Fruit fly (Drosophila melanogaster) whole organism, pupa: ENCODE data around the gene Naa20B.

ENCODE experiments used
- CG10348 ChIP-seq: fragments of 200-800 bp; sonication (Bioruptor generic); IDR thresholded peaks from 2 replicates; pipeline ENCODE4 v1.3.6; 2022; ENCODE audit warnings: missing biosample characterization, missing genetic modification characterization
- CG14655 ChIP-seq: fragments of 200-800 bp; sonication (Bioruptor generic); optimal IDR thresholded peaks from 3 replicates; lab custom pipeline; 2017; ENCODE audit warnings: mild to moderate bottlenecking, missing biosample characterization, missing genetic modification reagents, missing genetic modification characterization
- CG8301 ChIP-seq: fragments of 200-800 bp; sonication (Bioruptor generic); optimal IDR thresholded peaks from 2 replicates; lab custom pipeline; 2018; ENCODE audit warnings: missing biosample characterization, mild to moderate bottlenecking, missing genetic modification characterization
- EcR ChIP-seq: fragments of 200-800 bp; sonication (Bioruptor generic); optimal IDR thresholded peaks from 3 replicates; lab custom pipeline; 2019; ENCODE audit warnings: missing biosample characterization, missing genetic modification characterization, mild to moderate bottlenecking, moderate library complexity, missing genetic modification reagents
- Ets98B ChIP-seq: fragments of 200-800 bp; sonication (Bioruptor generic); IDR thresholded peaks from 2 replicates; pipeline ENCODE4 v1.3.6; 2022; ENCODE audit warnings: missing biosample characterization, missing genetic modification characterization
- Pif1A ChIP-seq: fragments of 200-800 bp; sonication (Bioruptor generic); optimal IDR thresholded peaks from 3 replicates; lab custom pipeline; 2016; ENCODE audit warnings: missing biosample characterization, missing genetic modification characterization
- Pif1B ChIP-seq: fragments of 200-800 bp; sonication (Bioruptor generic); optimal IDR thresholded peaks from 3 replicates; lab custom pipeline; 2016; ENCODE audit warnings: missing biosample characterization, missing genetic modification characterization
- Snoo ChIP-seq: fragments of 200-800 bp; sonication (Bioruptor generic); optimal IDR thresholded peaks from 3 replicates; lab custom pipeline; 2017; ENCODE audit warnings: missing biosample characterization, mild to moderate bottlenecking, missing genetic modification characterization, inconsistent platforms
- fd96Ca ChIP-seq: fragments of 200-800 bp; sonication (Bioruptor generic); IDR thresholded peaks from 3 replicates; pipeline ENCODE4 v1.3.6; 2022; ENCODE audit warnings: missing biosample characterization, missing genetic modification characterization
- rn ChIP-seq: fragments of 200-800 bp; sonication (Bioruptor generic); IDR thresholded peaks from 2 replicates; pipeline ENCODE4 v1.3.6; 2022; ENCODE audit warnings: missing biosample characterization, missing genetic modification characterization

DNA sequence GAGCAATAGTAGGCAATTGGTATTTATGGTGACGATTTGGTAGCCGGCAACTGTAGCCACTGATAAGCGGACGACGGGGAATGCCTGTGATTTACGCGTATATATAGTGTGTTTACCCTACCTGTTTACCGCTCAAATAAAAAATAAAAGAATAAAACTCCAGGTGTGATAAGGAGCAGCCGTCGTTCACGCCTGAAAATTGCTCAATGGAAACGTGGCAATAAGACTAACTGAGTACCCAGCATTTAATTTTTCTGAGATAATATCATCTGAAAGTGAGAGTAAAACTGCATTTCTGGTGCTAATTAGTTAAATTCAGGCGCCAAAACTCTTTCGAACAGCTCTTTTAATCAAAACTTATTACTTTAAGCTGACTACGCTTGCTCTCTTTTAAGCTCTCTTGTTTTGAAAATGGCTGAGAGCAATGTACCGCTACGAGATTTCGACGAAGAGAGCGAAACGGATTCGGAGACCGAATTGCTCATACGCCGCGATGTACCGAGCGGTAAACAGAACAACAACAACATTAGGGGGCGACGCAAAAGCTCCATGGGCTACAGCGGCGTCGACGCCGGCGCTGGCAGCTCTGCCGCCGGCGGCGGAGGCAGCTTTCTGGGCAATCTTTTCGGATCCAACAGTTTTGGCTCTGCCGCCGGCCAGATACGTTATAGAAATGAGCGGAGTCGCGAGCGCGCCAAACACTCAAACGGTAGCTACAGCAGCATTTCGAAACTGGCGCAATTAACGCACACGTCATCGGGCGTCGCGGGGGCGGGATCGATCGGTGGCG, 33.2 kb downstream of the Naa20B start:
- TF ChIP-seq CG8301 (tag; lab: Kevin White, UChicago) (no peak), fd96Ca (no peak), CG14655 (peak; percentile 33), CG10348 (GFP tag; lab: Robert Waterston, UW) (no peak), Pif1B (GFP tag; lab: Kevin White, UChicago) (no peak), Pif1A (GFP tag; lab: Kevin White, UChicago) (peak; percentile 32), EcR (peak; percentile 37), rn (GFP tag; lab: Robert Waterston, UW) (no peak), Snoo (tag; lab: Kevin White, UChicago) (peak; percentile 48), Ets98B (GFP tag; lab: Robert Waterston, UW) (peak; percentile 20)
